Fruit fly (Drosophila melanogaster): ENCODE measurements around the gene hoe1.

DNA sequence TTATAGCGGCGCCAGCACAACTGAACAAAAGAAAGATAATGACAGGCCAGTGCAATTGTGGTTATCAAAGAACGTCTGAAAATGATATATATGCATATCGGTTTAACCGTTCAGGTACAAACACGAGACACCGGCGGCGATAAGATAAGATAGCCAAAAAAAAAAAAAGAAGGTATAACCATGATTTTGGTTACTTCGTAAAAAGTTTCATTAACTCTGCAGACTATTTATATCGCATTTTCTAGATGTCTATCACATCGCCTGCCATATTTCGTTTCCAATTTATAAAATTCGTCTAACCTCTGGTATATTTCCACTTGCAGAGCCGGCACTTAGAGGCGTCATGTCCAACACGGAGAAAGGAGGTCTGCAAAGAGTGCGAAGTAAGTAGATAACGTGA, 38.6 kb downstream of the hoe1 start:
- no peak for TF ChIP-seq Gug (GFP tag; IDR thresholded peaks at IDR 0.05)
- no peak for TF ChIP-seq eg (GFP tag; IDR thresholded peaks at IDR 0.05)
- no peak for TF ChIP-seq CG32006 (GFP tag; optimal IDR thresholded peaks at IDR 0.05)
- TF ChIP-seq pdm3 (GFP tag; optimal IDR thresholded peaks at IDR 0.05), result no peak
- TF ChIP-seq CG11762 (GFP tag; optimal IDR thresholded peaks at IDR 0.05; ENCODE audit: insufficient read depth), result no peak
- no peak for TF ChIP-seq Smox (GFP tag; optimal IDR thresholded peaks at IDR 0.05)
